Worm (Caenorhabditis elegans): ENCODE measurements around the gene srg-15.

The srg-15 gene

ce11 chrII:8741277-8741676, 31.1 kb upstream of the srg-15 start (continued):
- TF ChIP-seq lin-15B (tag; optimal IDR thresholded peaks at IDR 0.05): no peak
- TF ChIP-seq D1046.2 (GFP tag; IDR thresholded peaks at IDR 0.05): no peak
- TF ChIP-seq Y48G9A.11 (GFP tag; IDR thresholded peaks at IDR 0.05): no peak
- TF ChIP-seq F37D6.2 (tag; optimal IDR thresholded peaks at IDR 0.05): no peak
- peak; percentile 63 for TF ChIP-seq dmd-6 (GFP tag; IDR thresholded peaks at IDR 0.05)
- peak; percentile 49 for TF ChIP-seq mxl-3 (GFP tag; optimal IDR thresholded peaks at IDR 0.05)
- no peak for TF ChIP-seq nhr-42 (GFP tag; IDR thresholded peaks at IDR 0.05)
- TF ChIP-seq set-16 (GFP tag; IDR thresholded peaks at IDR 0.05): no peak
- TF ChIP-seq lin-29 (GFP tag; IDR thresholded peaks at IDR 0.05): no peak
- no peak for TF ChIP-seq pha-4 (GFP tag; IDR thresholded peaks at IDR 0.05)
- no peak for TF ChIP-seq pha-4 (tag; optimal IDR thresholded peaks at IDR 0.05)
- no peak for TF ChIP-seq ces-1 (GFP tag; optimal IDR thresholded peaks at IDR 0.05)
- TF ChIP-seq cey-2 (tag; optimal IDR thresholded peaks at IDR 0.05; ENCODE audit: borderline replicate concordance, insufficient read depth): no peak
- no peak for TF ChIP-seq duxl-1 (tag; optimal IDR thresholded peaks at IDR 0.05; ENCODE audit: poor library complexity)
- no peak for TF ChIP-seq spr-1 (tag; optimal IDR thresholded peaks at IDR 0.05)
- TF ChIP-seq R02D3.7 (tag; optimal IDR thresholded peaks at IDR 0.05): no peak
- TF ChIP-seq nhr-28 (tag; optimal IDR thresholded peaks at IDR 0.05): peak; percentile 16
- TF ChIP-seq attf-4 (tag; optimal IDR thresholded peaks at IDR 0.05): no peak
- no peak for TF ChIP-seq Y75B8A.6 (GFP tag; IDR thresholded peaks at IDR 0.05)
- TF ChIP-seq lin-39 (tag; optimal IDR thresholded peaks at IDR 0.05): no peak
- TF ChIP-seq ceh-62 (tag; optimal IDR thresholded peaks at IDR 0.05): no peak
- TF ChIP-seq lsy-2 (tag; optimal IDR thresholded peaks at IDR 0.05): peak in 1 of 2 experiments; percentile 39
- no peak for TF ChIP-seq lin-38 (GFP tag; IDR thresholded peaks at IDR 0.05)
- no peak for TF ChIP-seq zfp-2 (tag; optimal IDR thresholded peaks at IDR 0.05)
- TF ChIP-seq madf-9 (GFP tag; conservative IDR thresholded peaks at IDR 0.05): no peak
- no peak for TF ChIP-seq arid-1 (GFP tag; conservative IDR thresholded peaks at IDR 0.05)
- no peak for TF ChIP-seq nhr-76 (tag; optimal IDR thresholded peaks at IDR 0.05)
- no peak for TF ChIP-seq nhr-237 (tag; optimal IDR thresholded peaks at IDR 0.05)
- no peak for TF ChIP-seq nhr-10 (tag; optimal IDR thresholded peaks at IDR 0.05)
- no peak for TF ChIP-seq daf-12 (tag; optimal IDR thresholded peaks at IDR 0.05)
- no peak for TF ChIP-seq lir-3 (tag; optimal IDR thresholded peaks at IDR 0.05)
- TF ChIP-seq ZK337.2 (GFP tag; IDR thresholded peaks at IDR 0.05): no peak
- TF ChIP-seq nhr-77 (tag; optimal IDR thresholded peaks at IDR 0.05): no peak
- TF ChIP-seq hmg-1.1 (GFP tag; IDR thresholded peaks at IDR 0.05): no peak
- no peak for TF ChIP-seq ZK546.5 (tag; optimal IDR thresholded peaks at IDR 0.05)
- no peak for TF ChIP-seq ceh-28 (tag; optimal IDR thresholded peaks at IDR 0.05)
- TF ChIP-seq fkh-10 (GFP tag; optimal IDR thresholded peaks at IDR 0.05): no peak
- no peak for TF ChIP-seq F49E8.2 (tag; optimal IDR thresholded peaks at IDR 0.05; ENCODE audit: borderline replicate concordance)
- peak; percentile 62 for TF ChIP-seq hlh-11 (tag; optimal IDR thresholded peaks at IDR 0.05)
- TF ChIP-seq nhr-25 (tag; optimal IDR thresholded peaks at IDR 0.05; ENCODE audit: borderline replicate concordance, insufficient read depth): no peak
- peak in 1 of 2 experiments; percentile 58 for TF ChIP-seq hif-1 (tag; optimal IDR thresholded peaks at IDR 0.05)
- TF ChIP-seq unc-130 (GFP tag; optimal IDR thresholded peaks at IDR 0.05): no peak
- TF ChIP-seq lin-13 (GFP tag; optimal IDR thresholded peaks at IDR 0.05): no peak
- TF ChIP-seq fos-1 (tag; optimal IDR thresholded peaks at IDR 0.05): no peak
- TF ChIP-seq zip-2 (tag; optimal IDR thresholded peaks at IDR 0.05): no peak
- TF ChIP-seq php-3 (GFP tag; IDR thresholded peaks at IDR 0.05): 0 out of 2 replicates have a peak, but pooled peaks have one; percentile 5
- no peak for TF ChIP-seq egl-43 (GFP tag; IDR thresholded peaks at IDR 0.05)
- no peak for TF ChIP-seq nhr-102 (tag; optimal IDR thresholded peaks at IDR 0.05)
- no peak for TF ChIP-seq sdz-12 (GFP tag; optimal IDR thresholded peaks at IDR 0.05)
- TF ChIP-seq saeg-2 (GFP tag; IDR thresholded peaks at IDR 0.05): no peak
- TF ChIP-seq T26A8.4 (GFP tag; IDR thresholded peaks at IDR 0.05): no peak
- no peak for TF ChIP-seq pqm-1 (tag; optimal IDR thresholded peaks at IDR 0.05)

All from whole organism, L4 larva.